Worm (Caenorhabditis elegans): Measurements from ENCODE around the gene srg-25.

DNA sequence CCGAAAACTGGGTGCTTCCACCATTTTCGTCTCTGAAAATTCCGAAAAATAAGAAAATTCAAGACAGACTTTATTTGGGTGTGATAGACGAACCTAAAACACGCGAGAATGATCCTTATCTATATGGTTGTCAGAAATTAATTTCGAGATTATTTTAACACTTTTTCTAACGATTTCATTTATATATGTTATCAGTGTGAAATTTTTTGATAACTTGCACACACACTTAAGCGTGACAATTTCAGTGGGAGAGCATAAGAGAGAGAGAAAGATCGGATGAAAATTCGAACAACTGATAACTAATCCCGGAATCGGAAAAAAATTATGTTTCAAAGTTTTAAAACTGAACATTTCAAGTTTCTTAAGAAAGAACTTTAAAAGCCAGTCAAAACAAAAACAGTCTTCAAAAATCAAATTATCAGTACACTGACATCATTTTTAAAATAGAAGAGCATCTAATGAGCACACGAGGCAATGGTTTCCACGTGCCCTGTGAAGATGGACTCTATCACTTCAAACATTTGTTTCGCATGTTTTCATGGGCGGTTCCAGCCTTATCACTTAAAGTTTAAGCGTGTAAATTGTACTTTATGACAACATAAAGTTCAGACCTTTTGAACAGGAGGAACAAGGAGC, 47.8 kb upstream of the srg-25 start, which contains the start of gene C35A11.4:
- TF ChIP-seq cog-1 (tag; optimal IDR thresholded peaks at IDR 0.05) (no peak), med-1 (GFP tag; optimal IDR thresholded peaks at IDR 0.05; ENCODE audit: insufficient read depth) (no peak), klf-2 (GFP tag; conservative IDR thresholded peaks at IDR 0.05) (no peak), T22C8.4 (GFP tag; IDR thresholded peaks at IDR 0.05) (no peak), ref-1 (GFP tag; conservative IDR thresholded peaks at IDR 0.05) (no peak), ztf-23 (GFP tag; IDR thresholded peaks at IDR 0.05) (no peak), ztf-29 (GFP tag; IDR thresholded peaks at IDR 0.05) (no peak), flt-1 (GFP tag; IDR thresholded peaks at IDR 0.05) (no peak)
